Fruit fly (Drosophila melanogaster): ENCODE results near the gene prage.

dm6 chrX:1753938-1754566, 19.5 kb upstream of the prage start, which contains the start of gene Scgdelta:
- no peak for TF ChIP-seq psq (GFP tag; optimal IDR thresholded peaks at IDR 0.05)
- no peak for TF ChIP-seq OdsH (GFP tag; optimal IDR thresholded peaks at IDR 0.05)
- no peak for TF ChIP-seq brk (GFP tag; optimal IDR thresholded peaks at IDR 0.05)
- no peak for TF ChIP-seq fru (GFP tag; optimal IDR thresholded peaks at IDR 0.05)
